Worm (Caenorhabditis elegans): ENCODE measurements around the gene trpp-9.

The trpp-9 gene

DNA sequence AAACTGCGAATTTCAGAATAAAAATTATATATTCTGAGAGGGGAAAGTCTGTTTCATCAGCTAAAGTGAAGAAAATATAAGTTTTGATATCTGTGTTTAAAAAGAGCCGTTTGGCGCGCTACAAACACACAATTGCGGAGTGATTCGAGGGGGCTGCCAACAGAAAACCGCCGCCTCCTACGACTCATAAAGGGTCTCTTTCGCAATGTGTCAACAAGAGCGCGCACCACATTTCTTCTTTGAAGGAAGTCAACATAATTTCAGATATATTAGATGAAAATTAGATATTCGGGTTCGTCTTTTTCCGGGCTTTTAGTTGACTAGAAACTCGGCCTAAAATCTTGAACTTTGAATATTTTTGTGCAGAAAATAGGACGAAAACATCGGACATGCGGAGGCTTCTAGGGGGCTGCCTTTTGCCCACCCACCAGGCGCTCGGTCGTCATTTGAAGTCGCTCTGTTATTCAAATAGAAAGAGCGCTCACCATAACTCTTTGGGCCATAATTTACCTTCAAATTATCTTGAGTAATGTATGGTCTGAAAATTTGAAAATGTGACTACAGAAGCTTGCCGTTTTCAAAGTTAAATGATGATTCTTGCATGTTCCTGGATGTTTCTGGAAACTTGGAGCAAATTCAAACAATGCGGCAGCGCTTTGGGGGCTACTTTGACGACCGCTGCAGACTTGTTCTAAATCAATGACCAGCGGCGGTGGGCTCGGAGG, 42.2 kb downstream of the trpp-9 start:
- TF ChIP-seq unc-3 (GFP tag; conservative IDR thresholded peaks at IDR 0.05) (no peak; the same call in 1 of the 2 replicates), unc-3 (tag; optimal IDR thresholded peaks at IDR 0.05) (peak; percentile 99), unc-86 (tag; optimal IDR thresholded peaks at IDR 0.05) (peak; percentile 99), pax-1 (tag; optimal IDR thresholded peaks at IDR 0.05) (peak; percentile 94), hlh-8 (tag; optimal IDR thresholded peaks at IDR 0.05) (peak; percentile 84), pag-3 (tag; optimal IDR thresholded peaks at IDR 0.05; ENCODE audit: borderline replicate concordance) (peak; percentile 93), pha-2 (tag; optimal IDR thresholded peaks at IDR 0.05) (peak; percentile 97), dve-1 (tag; optimal IDR thresholded peaks at IDR 0.05) (peak; percentile 68), ztf-16 (tag; optimal IDR thresholded peaks at IDR 0.05) (peak; percentile 99), pat-9 (tag; optimal IDR thresholded peaks at IDR 0.05) (peak; percentile 98), rnt-1 (tag; optimal IDR thresholded peaks at IDR 0.05) (peak; percentile 100), che-1 (tag; optimal IDR thresholded peaks at IDR 0.05) (peak; percentile 88), mec-3 (tag; optimal IDR thresholded peaks at IDR 0.05; ENCODE audit: borderline replicate concordance) (peak; percentile 23), sdc-2 (tag; optimal IDR thresholded peaks at IDR 0.05) (peak; percentile 90), fax-1 (tag; optimal IDR thresholded peaks at IDR 0.05) (peak; percentile 71), K02D7.2 (tag; optimal IDR thresholded peaks at IDR 0.05) (peak; percentile 96), tbx-7 (tag; optimal IDR thresholded peaks at IDR 0.05) (peak; percentile 76), ceh-30 (tag; optimal IDR thresholded peaks at IDR 0.05) (peak; percentile 43), sox-4 (tag; optimal IDR thresholded peaks at IDR 0.05) (peak; percentile 92), ceh-45 (GFP tag; IDR thresholded peaks at IDR 0.05) (peak; percentile 53; the same call in 1 of the 2 replicates), fkh-6 (tag; optimal IDR thresholded peaks at IDR 0.05) (peak; percentile 49), fkh-10 (GFP tag; optimal IDR thresholded peaks at IDR 0.05) (peak; percentile 95), lim-6 (tag; optimal IDR thresholded peaks at IDR 0.05) (peak; percentile 60), nfya-1 (tag; optimal IDR thresholded peaks at IDR 0.05) (peak; percentile 95), ceh-14 (tag; optimal IDR thresholded peaks at IDR 0.05) (peak; percentile 99), eyg-1 (tag; optimal IDR thresholded peaks at IDR 0.05) (peak; percentile 92), nhr-11 (tag; optimal IDR thresholded peaks at IDR 0.05) (peak; percentile 99), unc-42 (tag; optimal IDR thresholded peaks at IDR 0.05) (peak; percentile 97), C38D4.7 (GFP tag; optimal IDR thresholded peaks at IDR 0.05) (peak; percentile 92), C08G9.2 (tag; optimal IDR thresholded peaks at IDR 0.05) (peak; percentile 60), lin-11 (tag; optimal IDR thresholded peaks at IDR 0.05) (peak; percentile 89), zip-5 (tag; optimal IDR thresholded peaks at IDR 0.05) (peak; percentile 58), dmd-4 (tag; optimal IDR thresholded peaks at IDR 0.05; ENCODE audit: borderline replicate concordance) (peak; percentile 86), ceh-18 (tag; optimal IDR thresholded peaks at IDR 0.05) (peak; percentile 100), F13H6.1 (tag; optimal IDR thresholded peaks at IDR 0.05) (peak; percentile 98), hlh-13 (GFP tag; optimal IDR thresholded peaks at IDR 0.05) (peak; percentile 5), ceh-9 (tag; optimal IDR thresholded peaks at IDR 0.05) (no peak), unc-55 (GFP tag; optimal IDR thresholded peaks at IDR 0.05) (no peak), syd-9 (tag; optimal IDR thresholded peaks at IDR 0.05) (peak; percentile 97), ceh-2 (tag; optimal IDR thresholded peaks at IDR 0.05) (peak; percentile 93), pqm-1 (tag; optimal IDR thresholded peaks at IDR 0.05) (peak; percentile 94), pros-1 (tag; optimal IDR thresholded peaks at IDR 0.05) (peak; percentile 77), ceh-31 (tag; optimal IDR thresholded peaks at IDR 0.05) (peak; percentile 96), npax-4 (tag; optimal IDR thresholded peaks at IDR 0.05) (peak; percentile 45), hlh-15 (tag; optimal IDR thresholded peaks at IDR 0.05) (peak; percentile 82), ceh-24 (tag; optimal IDR thresholded peaks at IDR 0.05) (peak; percentile 98), T23F11.4 (GFP tag; optimal IDR thresholded peaks at IDR 0.05) (peak; percentile 99), ceh-19 (GFP tag; optimal IDR thresholded peaks at IDR 0.05) (peak; percentile 97), ref-2 (tag; optimal IDR thresholded peaks at IDR 0.05) (peak; percentile 100), ceh-6 (GFP tag; optimal IDR thresholded peaks at IDR 0.05) (peak; percentile 83), hlh-6 (tag; optimal IDR thresholded peaks at IDR 0.05) (peak; percentile 62)
